Worm (Caenorhabditis elegans) whole organism, young adult: ENCODE data around the gene skp-1.

ENCODE experiments used
- snpc-4 ChIP-seq, 5 experiments: fragments of 150-350 bp in 1 of 5; sonication (generic microtip) in 4 of 5; optimal IDR thresholded peaks; 2 replicates each; lab custom pipeline; 2014 to 2018; ENCODE audit warnings: missing genetic modification characterization in 5 of 5, missing biosample characterization in 3 of 5, antibody characterized with exemption in 2 of 5, mild to moderate bottlenecking in 2 of 5, missing compliant biosample characterization in 2 of 5, missing genotype in 2 of 5, moderate library complexity in 2 of 5, missing genetic modification reagents in 1 of 5
- unc-130 ChIP-seq: sonication (generic microtip); optimal IDR thresholded peaks from 2 replicates; lab custom pipeline; 2016; ENCODE audit warnings: missing genetic modification reagents, missing genetic modification characterization, missing compliant biosample characterization

ce11 chrV:11618173-11618572 is 27.1 kb upstream of the skp-1 start, which contains the start of gene glb-15:
- TF ChIP-seq unc-130 (GFP tag; lab: Kevin White, UChicago) (no peak), snpc-4 (GFP tag; optimal IDR thresholded peaks at IDR 0.05; lab: Kevin White, UChicago) (no peak), snpc-4 (tag; optimal IDR thresholded peaks at IDR 0.05; lab: Kevin White, UChicago) (no peak)
